Worm (Caenorhabditis elegans): Measurements from ENCODE around the gene sra-11.

DNA sequence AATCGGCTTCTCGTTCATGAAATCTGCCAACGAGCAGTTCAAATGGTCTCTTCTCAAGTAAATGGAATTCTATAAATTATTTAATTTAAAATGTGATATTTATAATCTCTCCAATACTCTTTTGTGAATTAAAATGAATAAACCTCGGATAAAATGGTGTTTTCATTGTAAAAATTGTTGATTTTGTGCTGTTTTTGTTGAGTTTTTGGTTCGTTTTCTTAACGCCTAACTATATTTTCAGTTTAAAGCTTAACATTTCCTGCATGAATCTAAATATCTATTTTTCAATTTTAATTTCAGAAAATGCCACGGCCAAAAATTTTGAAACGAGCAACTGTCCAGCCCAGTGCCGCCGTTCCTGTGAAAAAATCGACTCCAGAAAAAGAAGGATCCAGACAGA lies 36.5 kb downstream of the sra-11 start, which contains the start of gene orc-2:
- no peak for TF ChIP-seq him-1 (tag; optimal IDR thresholded peaks at IDR 0.05)
- no peak for TF ChIP-seq dao-5 (tag; optimal IDR thresholded peaks at IDR 0.05)
- TF ChIP-seq W03F9.2 (tag; optimal IDR thresholded peaks at IDR 0.05), result no peak

Measured in whole organism, L4/young adult.